Fruit fly (Drosophila melanogaster): ENCODE data around the gene CG17005.

CG17005 gene

DNA sequence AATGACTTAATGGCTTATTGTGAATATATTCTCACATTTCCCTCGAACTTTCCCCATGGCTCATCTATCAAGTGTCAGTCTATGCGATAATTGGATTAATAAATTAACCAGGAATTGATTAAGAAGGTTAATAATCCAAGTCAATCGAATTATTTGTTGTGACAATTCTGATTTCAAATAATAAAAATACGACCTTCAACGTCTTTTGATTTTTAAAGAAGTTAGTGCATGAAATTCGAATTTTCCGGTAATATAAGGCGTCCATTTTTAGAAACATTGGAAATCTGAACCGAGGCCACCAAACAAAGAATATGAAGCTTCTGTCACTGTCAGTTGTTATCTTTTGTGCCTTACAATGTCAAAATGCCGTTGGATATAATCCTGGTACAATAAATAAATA is 21.7 kb downstream of the CG17005 start, which contains the start of gene CG43350:
Gene CG43350 (plus strand): TSS at position 301 of the 400 bp plus-strand sequence.
- TF ChIP-seq CG8319 (GFP tag; optimal IDR thresholded peaks at IDR 0.05) (no peak), CG11762 (GFP tag; optimal IDR thresholded peaks at IDR 0.05; ENCODE audit: insufficient read depth) (no peak)

DNA sequence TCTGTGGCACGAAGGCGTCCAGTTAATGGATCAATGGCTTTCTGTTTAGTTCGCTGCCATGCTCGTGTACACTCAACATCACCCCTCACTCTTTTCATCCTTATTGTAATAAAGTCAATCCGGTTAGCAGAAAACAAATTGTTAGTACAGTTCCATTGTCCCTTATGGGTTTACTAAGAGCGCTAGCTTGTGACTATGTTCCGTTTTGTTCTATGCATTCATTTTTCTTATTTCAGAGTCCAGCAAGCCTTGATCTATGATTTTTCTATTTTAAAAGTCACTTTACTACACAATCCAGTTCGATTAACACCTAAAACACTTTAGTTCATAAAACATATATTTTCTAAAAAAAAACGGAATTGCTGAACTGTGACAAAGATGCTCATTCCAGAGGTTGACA is 22.6 kb downstream of the CG17005 start, which contains the start of gene CG13110:
Gene CG13110 (plus strand): TSS at position 301 of the 400 bp plus-strand sequence.
- TF ChIP-seq svp (GFP tag) (peak; percentile 20), CG11902 (GFP tag; optimal IDR thresholded peaks at IDR 0.05) (no peak)

DNA sequence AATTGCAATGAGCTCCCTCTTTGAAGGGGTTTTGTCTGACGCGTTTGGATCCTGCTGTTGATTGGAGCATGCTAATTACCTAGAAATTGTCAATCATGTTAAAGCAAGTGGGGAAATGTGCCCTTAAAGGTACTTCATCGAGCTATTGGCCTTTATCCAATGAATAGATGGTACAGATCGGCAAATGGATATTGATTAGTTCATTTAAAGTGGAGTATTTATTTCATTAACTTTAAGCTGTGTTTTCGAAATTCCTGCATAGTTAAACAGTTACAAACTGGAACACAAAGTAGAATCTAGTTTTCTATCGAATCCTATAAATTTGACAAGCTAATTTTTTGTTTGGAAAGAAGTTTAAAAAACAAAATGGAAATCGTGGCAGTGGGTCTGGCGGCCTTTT is 39.8 kb downstream of the CG17005 start, which contains the start of gene CG34181:
Gene CG34181 (plus strand): TSS at position 301 of the 400 bp plus-strand sequence.
- TF ChIP-seq spab (GFP tag; optimal IDR thresholded peaks at IDR 0.05) (no peak), CG6808 (GFP tag; optimal IDR thresholded peaks at IDR 0.05) (no peak), CG7368 (GFP tag; optimal IDR thresholded peaks at IDR 0.05) (no peak), CG11762 (GFP tag; optimal IDR thresholded peaks at IDR 0.05; ENCODE audit: insufficient read depth) (no peak), acj6 (GFP tag; optimal IDR thresholded peaks at IDR 0.05) (no peak), Gug (GFP tag; IDR thresholded peaks at IDR 0.05) (no peak), CG8632 (GFP tag; optimal IDR thresholded peaks at IDR 0.05) (no peak), lz (GFP tag; optimal IDR thresholded peaks at IDR 0.05) (no peak), topi (GFP tag; optimal IDR thresholded peaks at IDR 0.05) (no peak), cyc (GFP tag; optimal IDR thresholded peaks at IDR 0.05) (no peak), dac (GFP tag; optimal IDR thresholded peaks at IDR 0.05) (no peak), esn (GFP tag; optimal IDR thresholded peaks at IDR 0.05) (no peak), Lpt (GFP tag; optimal IDR thresholded peaks at IDR 0.05) (no peak)

DNA sequence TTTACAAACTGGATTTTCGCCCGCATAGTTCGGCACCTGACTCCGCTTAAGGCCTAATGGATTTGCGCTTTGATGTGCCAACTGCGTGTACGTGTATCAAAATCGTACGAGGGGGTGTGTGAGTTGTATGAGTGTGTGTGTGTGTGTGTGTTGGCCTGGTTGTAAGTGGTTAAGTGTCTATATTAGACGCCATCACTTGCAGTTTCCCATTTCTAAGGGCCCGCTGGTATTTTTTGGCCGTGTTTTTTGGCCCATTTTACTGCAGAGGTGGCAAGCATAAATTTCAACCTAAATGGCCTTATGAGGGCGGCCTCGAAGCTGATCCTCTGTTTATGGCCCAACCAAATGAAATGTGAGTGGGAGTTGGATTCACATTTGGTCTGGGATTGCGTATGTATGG is 42.2 kb downstream of the CG17005 start:
- TF ChIP-seq CG8632 (GFP tag; optimal IDR thresholded peaks at IDR 0.05) (no peak), Hr4 (GFP tag; optimal IDR thresholded peaks at IDR 0.05) (no peak), Sox102F (GFP tag; optimal IDR thresholded peaks at IDR 0.05) (no peak), salr (GFP tag; optimal IDR thresholded peaks at IDR 0.05) (no peak), CG3919 (GFP tag; optimal IDR thresholded peaks at IDR 0.05) (no peak)

DNA sequence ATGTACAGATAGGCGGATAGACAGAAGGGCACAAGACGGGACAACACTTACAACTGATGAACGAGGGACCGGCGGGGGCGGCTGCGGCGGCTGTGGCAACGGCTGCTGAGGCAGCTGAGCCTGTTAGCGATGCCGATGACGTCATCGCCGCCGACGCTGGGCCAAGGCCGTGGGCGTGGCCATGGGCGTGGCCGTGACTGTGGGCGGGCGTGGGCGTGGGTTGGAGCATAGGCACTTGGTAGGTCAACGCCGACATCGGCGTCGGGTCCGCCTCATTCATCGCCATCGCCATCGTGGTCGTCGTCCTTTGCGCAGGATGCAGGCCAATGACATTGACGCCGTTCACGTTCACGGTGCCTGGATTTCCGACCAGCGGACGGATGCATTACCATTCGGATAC is 50.2 kb downstream of the CG17005 start:
- TF ChIP-seq esn (GFP tag; optimal IDR thresholded peaks at IDR 0.05), result no peak
- TF ChIP-seq Hr39 (GFP tag; optimal IDR thresholded peaks at IDR 0.05), result no peak
- TF ChIP-seq achi (GFP tag; optimal IDR thresholded peaks at IDR 0.05), result no peak
- TF ChIP-seq Sox14 (GFP tag; optimal IDR thresholded peaks at IDR 0.05), result no peak
- no peak for TF ChIP-seq Gug (GFP tag; IDR thresholded peaks at IDR 0.05)
- TF ChIP-seq eg (GFP tag; IDR thresholded peaks at IDR 0.05), result no peak
- no peak for TF ChIP-seq spab (GFP tag; optimal IDR thresholded peaks at IDR 0.05)
